Fruit fly (Drosophila melanogaster) whole organism, embryonic: Measurements from ENCODE around the gene Oatp26F.

Experiments
- Bgb ChIP-seq: fragments of 200-800 bp; sonication (Bioruptor generic); IDR thresholded peaks from 2 replicates; pipeline ENCODE4 v1.3.6; 2022; ENCODE audit warnings: missing biosample characterization, missing genetic modification characterization; ENCODE audit not compliant: partially characterized antibody
- Blimp-1 ChIP-seq: fragments of 200-800 bp; sonication (Bioruptor generic); optimal IDR thresholded peaks from 3 replicates; lab custom pipeline; 2018; ENCODE audit warnings: missing biosample characterization, missing genetic modification characterization, mild to moderate bottlenecking, moderate library complexity, missing genetic modification reagents
- Bteb2 ChIP-seq: fragments of 200-800 bp; sonication (Bioruptor generic); optimal IDR thresholded peaks from 2 replicates; lab custom pipeline; 2016; ENCODE audit warnings: missing biosample characterization, missing genetic modification characterization
- CG13624 ChIP-seq: fragments of 200-800 bp; sonication (Bioruptor generic); optimal IDR thresholded peaks from 2 replicates; lab custom pipeline; 2016; ENCODE audit warnings: missing biosample characterization, missing genetic modification characterization
- CG13775 ChIP-seq: fragments of 200-800 bp; sonication (Bioruptor generic); optimal IDR thresholded peaks from 3 replicates; lab custom pipeline; 2017; ENCODE audit warnings: missing biosample characterization, mild to moderate bottlenecking, missing genetic modification characterization
- CG15269 ChIP-seq: fragments of 200-800 bp; sonication (Bioruptor generic); optimal IDR thresholded peaks from 2 replicates; lab custom pipeline; 2018; ENCODE audit warnings: missing biosample characterization, mild to moderate bottlenecking, missing genetic modification characterization, moderate library complexity
- CG17568 ChIP-seq: fragments of 200-800 bp; sonication (Bioruptor generic); optimal IDR thresholded peaks from 2 replicates; lab custom pipeline; 2018; ENCODE audit warnings: missing biosample characterization, mild to moderate bottlenecking, missing genetic modification characterization, moderate library complexity
- CG2116 ChIP-seq: fragments of 200-800 bp; sonication (Bioruptor generic); optimal IDR thresholded peaks from 3 replicates; lab custom pipeline; 2018; ENCODE audit warnings: missing biosample characterization, mild to moderate bottlenecking, missing genetic modification characterization
- CG2199 ChIP-seq: fragments of 200-800 bp; sonication (Bioruptor generic); IDR thresholded peaks from 3 replicates; pipeline ENCODE4 v1.3.6; 2022; ENCODE audit warnings: missing biosample characterization, missing genetic modification characterization
- CG2712 ChIP-seq: fragments of 200-800 bp; optimal IDR thresholded peaks from 3 replicates; lab custom pipeline; 2019; ENCODE audit warnings: missing biosample characterization, mild to moderate bottlenecking, missing genetic modification characterization, moderate library complexity
- CG3847 ChIP-seq: fragments of 200-800 bp; sonication (Bioruptor generic); IDR thresholded peaks from 2 replicates; pipeline ENCODE4 v1.3.6; 2022; ENCODE audit warnings: missing biosample characterization, missing genetic modification characterization
- CG4328 ChIP-seq: fragments of 200-800 bp; sonication (Bioruptor generic); optimal IDR thresholded peaks from 3 replicates; lab custom pipeline; 2017; ENCODE audit warnings: missing biosample characterization, missing genetic modification reagents, missing genetic modification characterization
- CG4404 ChIP-seq: fragments of 200-800 bp; sonication (Bioruptor generic); IDR thresholded peaks from 2 replicates; pipeline ENCODE4 v1.3.6; 2022; ENCODE audit warnings: missing biosample characterization, missing genetic modification characterization
- CG4424 ChIP-seq: fragments of 200-800 bp; sonication (Bioruptor generic); optimal IDR thresholded peaks from 3 replicates; lab custom pipeline; 2016; ENCODE audit warnings: missing biosample characterization, missing genetic modification characterization
- CG4617 ChIP-seq: fragments of 200-800 bp; sonication (Bioruptor generic); optimal IDR thresholded peaks from 3 replicates; lab custom pipeline; 2016; ENCODE audit warnings: missing biosample characterization, missing genetic modification characterization, borderline replicate concordance
- CG4730 ChIP-seq: fragments of 200-800 bp; sonication (Bioruptor generic); IDR thresholded peaks from 2 replicates; pipeline ENCODE4 v1.3.6; 2022; ENCODE audit warnings: missing biosample characterization, missing genetic modification characterization
- CG5180 ChIP-seq: fragments of 200-800 bp; sonication (Bioruptor generic); optimal IDR thresholded peaks from 3 replicates; lab custom pipeline; 2017; ENCODE audit warnings: missing biosample characterization, missing genetic modification characterization, mild to moderate bottlenecking, moderate library complexity, missing genetic modification reagents
- CG6175 ChIP-seq: fragments of 200-800 bp; sonication (Bioruptor generic); IDR thresholded peaks from 3 replicates; pipeline ENCODE4 v1.3.6; 2022; ENCODE audit warnings: missing biosample characterization, missing genetic modification characterization
- CG7786 ChIP-seq: fragments of 200-800 bp; sonication (Bioruptor generic); optimal IDR thresholded peaks from 2 replicates; lab custom pipeline; 2016; ENCODE audit warnings: missing biosample characterization, missing genetic modification characterization
- CG7987 ChIP-seq: fragments of 200-800 bp; sonication (Bioruptor generic); optimal IDR thresholded peaks from 2 replicates; lab custom pipeline; 2018; ENCODE audit warnings: missing biosample characterization, mild to moderate bottlenecking, missing genetic modification characterization, moderate library complexity
- CG9797 ChIP-seq: fragments of 200-800 bp; sonication (Bioruptor generic); optimal IDR thresholded peaks from 3 replicates; lab custom pipeline; 2018; ENCODE audit warnings: missing biosample characterization, mild to moderate bottlenecking, missing genetic modification characterization
- Dip3 ChIP-seq: fragments of 200-800 bp; sonication (Bioruptor generic); optimal IDR thresholded peaks from 3 replicates; lab custom pipeline; 2016; ENCODE audit warnings: missing biosample characterization, missing genetic modification characterization
- ERR ChIP-seq: fragments of 200-800 bp; sonication (Bioruptor generic); optimal IDR thresholded peaks from 2 replicates; lab custom pipeline; 2016; ENCODE audit warnings: missing biosample characterization, missing genetic modification characterization
- GATAe ChIP-seq: fragments of 200-800 bp; sonication (Bioruptor generic); conservative IDR thresholded peaks from 2 replicates; pipeline ENCODE4 v1.3.6; 2022; ENCODE audit warnings: missing biosample characterization, missing genetic modification characterization
- MBD-R2 ChIP-seq: fragments of 200-800 bp; sonication (Bioruptor generic); IDR thresholded peaks from 2 replicates; pipeline ENCODE4 v1.3.6; 2022; ENCODE audit warnings: missing biosample characterization, missing genetic modification characterization
- Med ChIP-seq: fragments of 200-800 bp; sonication (Bioruptor generic); peaks from one replicate; lab custom pipeline; 2016; ENCODE audit warnings: missing biosample characterization, missing genetic modification characterization, mild to moderate bottlenecking, inconsistent platforms, moderate library complexity
- Nf-YB ChIP-seq: fragments of 200-800 bp; sonication (Bioruptor generic); optimal IDR thresholded peaks from 3 replicates; lab custom pipeline; 2019; ENCODE audit warnings: missing biosample characterization, mild to moderate bottlenecking, missing genetic modification characterization, moderate library complexity
- Oaz ChIP-seq: fragments of 200-800 bp; sonication (Bioruptor generic); IDR thresholded peaks from 2 replicates; pipeline ENCODE4 v1.3.6; 2022; ENCODE audit warnings: missing biosample characterization, missing genetic modification characterization
- Ravus ChIP-seq: fragments of 200-800 bp; sonication (Bioruptor generic); IDR thresholded peaks from 2 replicates; pipeline ENCODE4 v1.3.6; 2022; ENCODE audit warnings: missing biosample characterization, missing genetic modification characterization
- Spps ChIP-seq: fragments of 200-800 bp; sonication (Bioruptor generic); optimal IDR thresholded peaks from 2 replicates; lab custom pipeline; 2018; ENCODE audit warnings: missing biosample characterization, mild to moderate bottlenecking, missing genetic modification characterization
- Usf ChIP-seq: fragments of 200-800 bp; sonication (Bioruptor generic); optimal IDR thresholded peaks from 2 replicates; lab custom pipeline; 2017; ENCODE audit warnings: missing genotype, missing biosample characterization, missing genetic modification characterization
- ase ChIP-seq: fragments of 200-800 bp; sonication (Bioruptor generic); IDR thresholded peaks from 3 replicates; pipeline ENCODE4 v1.3.6; 2022; ENCODE audit warnings: missing biosample characterization, missing genetic modification characterization
- btn ChIP-seq: fragments of 200-800 bp; sonication (Bioruptor generic); optimal IDR thresholded peaks from 2 replicates; lab custom pipeline; 2016; ENCODE audit warnings: missing biosample characterization, missing genetic modification characterization
- croc ChIP-seq: fragments of 200-800 bp; sonication (Bioruptor generic); conservative IDR thresholded peaks from 3 replicates; pipeline ENCODE4 v1.3.6; 2022; ENCODE audit warnings: missing biosample characterization, missing genetic modification characterization
- dati ChIP-seq: fragments of 200-800 bp; sonication (Bioruptor generic); IDR thresholded peaks from 2 replicates; pipeline ENCODE4 v1.3.6; 2022; ENCODE audit warnings: missing biosample characterization, missing genetic modification characterization
- fd96Cb ChIP-seq: fragments of 200-800 bp; sonication (Bioruptor generic); optimal IDR thresholded peaks from 2 replicates; lab custom pipeline; 2018; ENCODE audit warnings: missing biosample characterization, mild to moderate bottlenecking, missing genetic modification characterization, moderate library complexity
- gcm2 ChIP-seq: fragments of 200-800 bp; sonication (Bioruptor generic); optimal IDR thresholded peaks from 2 replicates; lab custom pipeline; 2016; ENCODE audit warnings: missing biosample characterization, missing genetic modification characterization
- grau ChIP-seq: fragments of 200-800 bp; optimal IDR thresholded peaks from 3 replicates; lab custom pipeline; 2019; ENCODE audit warnings: missing biosample characterization, mild to moderate bottlenecking, missing genetic modification characterization, moderate library complexity
- ham ChIP-seq: fragments of 200-800 bp; sonication (Bioruptor generic); IDR thresholded peaks from 2 replicates; pipeline ENCODE4 v1.3.6; 2022; ENCODE audit warnings: missing biosample characterization, missing genetic modification characterization
- hb ChIP-seq: fragments of 200-800 bp; sonication (Bioruptor generic); IDR thresholded peaks from 3 replicates; pipeline ENCODE4 v1.3.6; 2022; ENCODE audit warnings: missing biosample characterization, missing genetic modification characterization; ENCODE audit not compliant: partially characterized antibody
- knrl ChIP-seq: fragments of 200-800 bp; sonication (Bioruptor generic); IDR thresholded peaks from 3 replicates; pipeline ENCODE4 v1.3.6; 2022; ENCODE audit warnings: missing biosample characterization, missing genetic modification characterization; ENCODE audit not compliant: partially characterized antibody
- lmd ChIP-seq: fragments of 200-800 bp; sonication (Bioruptor generic); IDR thresholded peaks from 2 replicates; pipeline ENCODE4 v1.3.6; 2022; ENCODE audit warnings: missing biosample characterization, missing genetic modification characterization
- mirr ChIP-seq: fragments of 200-800 bp; sonication (Bioruptor generic); optimal IDR thresholded peaks from 3 replicates; lab custom pipeline; 2018; ENCODE audit warnings: missing biosample characterization, mild to moderate bottlenecking, missing genetic modification characterization
- phol ChIP-seq: fragments of 200-800 bp; sonication (Bioruptor generic); optimal IDR thresholded peaks from 3 replicates; lab custom pipeline; 2018; ENCODE audit warnings: missing biosample characterization, mild to moderate bottlenecking, missing genetic modification characterization, moderate library complexity
- shn ChIP-seq: fragments of 200-800 bp; sonication (Bioruptor generic); optimal IDR thresholded peaks from 3 replicates; lab custom pipeline; 2016; ENCODE audit warnings: missing biosample characterization, missing genetic modification characterization
- ssp ChIP-seq: fragments of 200-800 bp; sonication (Bioruptor generic); IDR thresholded peaks from 2 replicates; pipeline ENCODE4 v1.3.6; 2022; ENCODE audit warnings: missing biosample characterization, missing genetic modification characterization
- vfl ChIP-seq: fragments of 200-800 bp; sonication (Bioruptor generic); optimal IDR thresholded peaks from 2 replicates; lab custom pipeline; 2016; ENCODE audit warnings: missing biosample characterization, missing genetic modification characterization
- vnd ChIP-seq: fragments of 200-800 bp; sonication (Bioruptor generic); IDR thresholded peaks from 3 replicates; pipeline ENCODE4 v1.3.6; 2022; ENCODE audit warnings: missing biosample characterization, missing genetic modification characterization; ENCODE audit not compliant: partially characterized antibody
- wek ChIP-seq: fragments of 200-800 bp; sonication (Bioruptor generic); optimal IDR thresholded peaks from 3 replicates; lab custom pipeline; 2018; ENCODE audit warnings: missing biosample characterization, mild to moderate bottlenecking, missing genetic modification characterization, moderate library complexity

Oatp26F gene

DNA sequence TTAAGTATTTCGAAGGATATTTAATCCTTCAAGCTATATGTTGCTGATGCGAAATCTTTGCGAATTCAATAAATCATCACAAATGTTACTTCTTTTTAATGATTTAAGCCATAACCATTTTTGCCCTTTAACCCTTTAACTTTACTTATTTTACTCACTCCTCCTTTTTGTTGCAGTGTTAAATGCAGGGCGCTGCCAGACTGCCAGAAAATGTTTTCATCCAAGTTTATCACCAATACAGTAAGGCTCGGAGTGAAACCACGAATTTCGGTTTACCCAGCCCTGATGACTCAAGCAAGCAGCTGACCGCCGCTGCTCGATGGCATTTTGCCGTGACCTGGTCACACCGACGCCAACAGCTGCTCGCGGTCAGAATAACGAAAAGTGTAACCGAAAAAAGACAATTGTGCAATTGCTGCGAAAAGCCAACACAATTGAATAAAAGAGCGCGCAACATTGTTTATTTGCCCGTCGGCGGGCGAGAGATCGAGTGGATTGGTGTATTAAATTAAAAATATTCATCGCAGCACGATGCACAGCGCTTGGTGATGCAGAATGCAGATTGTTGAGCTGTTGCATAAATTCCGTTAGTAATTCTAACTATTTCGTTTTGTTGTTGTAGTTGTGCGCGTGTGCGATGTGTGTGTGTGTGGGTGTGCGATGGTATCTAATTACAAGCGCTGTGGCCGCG is 21.4 kb downstream of the Oatp26F start, which contains the start of gene CG11050 (continued):
- TF ChIP-seq Bgb (GFP tag; lab: Robert Waterston, UW) = peak; percentile 62
- TF ChIP-seq Spps (tag; lab: Kevin White, UChicago) = peak; percentile 28
- TF ChIP-seq vfl (GFP tag; lab: Kevin White, UChicago) = peak; percentile 89
- TF ChIP-seq ERR = peak; percentile 89
- peak; percentile 31; the same call in 1 of the 2 replicates for TF ChIP-seq CG4404 (GFP tag; lab: Robert Waterston, UW)
- peak; percentile 54; the same call in 1 of the 3 replicates for TF ChIP-seq CG6175 (GFP tag; lab: Robert Waterston, UW)
- TF ChIP-seq GATAe (GFP tag; lab: Robert Waterston, UW) = no peak
- TF ChIP-seq CG3847 (GFP tag; lab: Robert Waterston, UW) = peak; percentile 95
- TF ChIP-seq CG13624 = peak; percentile 92
- peak; percentile 99 for TF ChIP-seq grau (tag; lab: Kevin White, UChicago)
- peak; percentile 74 for TF ChIP-seq CG2712 (tag; lab: Kevin White, UChicago)
- peak; percentile 79 for TF ChIP-seq phol (tag; lab: Kevin White, UChicago)
- TF ChIP-seq CG17568 (GFP tag; lab: Kevin White, UChicago) = peak; percentile 44
- no peak for TF ChIP-seq btn
- peak; percentile 77 for TF ChIP-seq CG7987 (GFP tag; lab: Kevin White, UChicago)
- TF ChIP-seq MBD-R2 (GFP tag; lab: Robert Waterston, UW) = peak; percentile 91
- TF ChIP-seq hb = no peak
- TF ChIP-seq CG4730 (GFP tag; lab: Robert Waterston, UW) = peak; percentile 56; the same call in 1 of the 2 replicates
- TF ChIP-seq Bteb2 = peak; percentile 84
- peak; percentile 26; the same call in 1 of the 2 replicates for TF ChIP-seq dati (GFP tag; lab: Robert Waterston, UW)
- TF ChIP-seq Oaz (GFP tag; lab: Robert Waterston, UW) = peak; percentile 56; the same call in 1 of the 2 replicates
- TF ChIP-seq CG2199 (GFP tag; lab: Robert Waterston, UW) = peak; percentile 74; the same call in 1 of the 3 replicates
- TF ChIP-seq ham (GFP tag; lab: Robert Waterston, UW) = no peak
- TF ChIP-seq gcm2 = peak; percentile 78
- peak; percentile 74 for TF ChIP-seq lmd (GFP tag; lab: Robert Waterston, UW)
- TF ChIP-seq knrl = peak; percentile 63; the same call in 2 of the 3 replicates
- TF ChIP-seq Med (GFP tag; lab: Kevin White, UChicago) = peak; percentile 98
- peak; percentile 71 for TF ChIP-seq Blimp-1 (GFP tag; lab: Kevin White, UChicago)
- TF ChIP-seq ssp (GFP tag; lab: Robert Waterston, UW) = peak; percentile 43
- peak; percentile 95 for TF ChIP-seq CG9797 (GFP tag; lab: Kevin White, UChicago)
- TF ChIP-seq Usf (GFP tag; lab: Kevin White, UChicago) = peak; percentile 3
- TF ChIP-seq CG7786 (GFP tag; lab: Kevin White, UChicago) = peak; percentile 84
- peak; percentile 80 for TF ChIP-seq CG4424 (GFP tag; lab: Kevin White, UChicago)
- TF ChIP-seq CG15269 (tag; lab: Kevin White, UChicago) = peak; percentile 61
- TF ChIP-seq ase = peak; percentile 45; the same call in 1 of the 3 replicates
- TF ChIP-seq CG5180 (GFP tag; lab: Kevin White, UChicago) = no peak
- TF ChIP-seq wek = peak; percentile 48
- peak; percentile 89 for TF ChIP-seq shn (GFP tag; lab: Kevin White, UChicago)
- peak; percentile 50 for TF ChIP-seq fd96Cb
- peak; percentile 60 for TF ChIP-seq CG13775 (GFP tag; lab: Kevin White, UChicago)
- no peak for TF ChIP-seq vnd
- TF ChIP-seq croc (GFP tag; lab: Robert Waterston, UW) = no peak
- no peak; the same call in 1 of the 2 replicates for TF ChIP-seq Ravus
- TF ChIP-seq mirr (GFP tag; lab: Kevin White, UChicago) = peak; percentile 50
- peak; percentile 61 for TF ChIP-seq CG2116 (GFP tag; lab: Kevin White, UChicago)
- TF ChIP-seq Dip3 (GFP tag; lab: Kevin White, UChicago) = peak; percentile 71
- TF ChIP-seq CG4328 (GFP tag; lab: Kevin White, UChicago) = no peak
- TF ChIP-seq CG4617 (GFP tag; lab: Kevin White, UChicago) = peak; percentile 66
- peak; percentile 45 for TF ChIP-seq Nf-YB (GFP tag; lab: Kevin White, UChicago)
